Worm (Caenorhabditis elegans) whole organism, late embryonic: ENCODE measurements around the gene K06H6.2.

Experiments
- C08G9.2 ChIP-seq: sonication (generic microtip); optimal IDR thresholded peaks from 2 replicates; lab custom pipeline; 2016; ENCODE audit warnings: mild to moderate bottlenecking, missing genetic modification characterization, moderate library complexity, missing compliant biosample characterization
- C38D4.7 ChIP-seq: fragments of 200-800 bp; sonication (Bioruptor generic); optimal IDR thresholded peaks from 2 replicates; lab custom pipeline; 2018; ENCODE audit warnings: mild to moderate bottlenecking, missing genetic modification characterization, moderate library complexity, missing compliant biosample characterization
- K09A11.1 ChIP-seq: sonication (generic microtip); optimal IDR thresholded peaks from 2 replicates; lab custom pipeline; 2017; ENCODE audit warnings: antibody characterized with exemption, mild to moderate bottlenecking, missing genetic modification characterization, missing compliant biosample characterization; ENCODE audit not compliant: insufficient read depth
- T23F11.4 ChIP-seq: fragments of 200-800 bp; sonication (Bioruptor generic); optimal IDR thresholded peaks from 2 replicates; lab custom pipeline; 2018; ENCODE audit warnings: mild to moderate bottlenecking, missing genetic modification characterization, missing compliant biosample characterization
- ceh-14 ChIP-seq: sonication (generic microtip); optimal IDR thresholded peaks from 2 replicates; lab custom pipeline; 2016; ENCODE audit warnings: missing genotype, missing genetic modification characterization, missing compliant biosample characterization
- ceh-18 ChIP-seq: sonication (generic microtip); optimal IDR thresholded peaks from 2 replicates; lab custom pipeline; 2016; ENCODE audit warnings: missing genetic modification characterization, missing compliant biosample characterization
- ceh-19 ChIP-seq: fragments of 200-800 bp; sonication (Bioruptor generic); optimal IDR thresholded peaks from 2 replicates; lab custom pipeline; 2018; ENCODE audit warnings: mild to moderate bottlenecking, missing genetic modification characterization, missing compliant biosample characterization
- ceh-2 ChIP-seq: sonication (generic microtip); optimal IDR thresholded peaks from 2 replicates; lab custom pipeline; 2016; ENCODE audit warnings: missing genotype, missing genetic modification characterization, missing compliant biosample characterization
- ceh-22 ChIP-seq: sonication (generic microtip); optimal IDR thresholded peaks from 2 replicates; lab custom pipeline; 2017; ENCODE audit warnings: missing biosample characterization, missing genetic modification characterization
- ceh-30 ChIP-seq: fragments of 150-350 bp; optimal IDR thresholded peaks from 2 replicates; lab custom pipeline; 2014; ENCODE audit warnings: missing biosample characterization, missing genetic modification characterization
- ceh-31 ChIP-seq: sonication (generic microtip); optimal IDR thresholded peaks from 2 replicates; lab custom pipeline; 2016; ENCODE audit warnings: missing genetic modification characterization, missing compliant biosample characterization
- ceh-34 ChIP-seq: sonication (generic microtip); optimal IDR thresholded peaks from 2 replicates; lab custom pipeline; 2016; ENCODE audit warnings: mild to moderate bottlenecking, missing genetic modification characterization, missing compliant biosample characterization
- ceh-45 ChIP-seq: fragments of 200-800 bp; sonication (Bioruptor generic); IDR thresholded peaks from 2 replicates; pipeline ENCODE4 v1.3.6; 2022; ENCODE audit warnings: missing genetic modification reagents, missing genetic modification characterization, missing compliant biosample characterization
- ceh-9 ChIP-seq: sonication (generic microtip); optimal IDR thresholded peaks from 2 replicates; lab custom pipeline; 2016; ENCODE audit warnings: mild to moderate bottlenecking, missing genetic modification characterization, inconsistent platforms, missing compliant biosample characterization
- dve-1 ChIP-seq: sonication (generic microtip); optimal IDR thresholded peaks from 2 replicates; lab custom pipeline; 2017; ENCODE audit warnings: antibody characterized with exemption, mild to moderate bottlenecking, missing genetic modification characterization, missing compliant biosample characterization
- elt-2 ChIP-seq: sonication (generic microtip); optimal IDR thresholded peaks from 2 replicates; lab custom pipeline; 2016; ENCODE audit warnings: missing genetic modification reagents, missing genetic modification characterization, missing compliant biosample characterization
- eyg-1 ChIP-seq: sonication (generic microtip); optimal IDR thresholded peaks from 2 replicates; lab custom pipeline; 2016; ENCODE audit warnings: missing genotype, missing genetic modification characterization, missing compliant biosample characterization
- fkh-6 ChIP-seq: sonication (generic microtip); optimal IDR thresholded peaks from 2 replicates; lab custom pipeline; 2016; ENCODE audit warnings: missing genetic modification characterization, missing compliant biosample characterization
- hlh-13 ChIP-seq: fragments of 200-800 bp; sonication (Bioruptor generic); optimal IDR thresholded peaks from 2 replicates; lab custom pipeline; 2018; ENCODE audit warnings: mild to moderate bottlenecking, missing genetic modification characterization, missing compliant biosample characterization
- hlh-15 ChIP-seq: sonication (generic microtip); optimal IDR thresholded peaks from 2 replicates; lab custom pipeline; 2016; ENCODE audit warnings: missing genetic modification characterization, missing compliant biosample characterization
- hlh-8 ChIP-seq: sonication (generic microtip); optimal IDR thresholded peaks from 2 replicates; lab custom pipeline; 2016; ENCODE audit warnings: missing genotype, missing genetic modification characterization, missing compliant biosample characterization
- lim-6 ChIP-seq: sonication (generic microtip); optimal IDR thresholded peaks from 2 replicates; lab custom pipeline; 2016; ENCODE audit warnings: missing genetic modification characterization, missing compliant biosample characterization
- lin-11 ChIP-seq: fragments of 200-800 bp; sonication (Bioruptor generic); optimal IDR thresholded peaks from 2 replicates; lab custom pipeline; 2018; ENCODE audit warnings: mild to moderate bottlenecking, missing genetic modification characterization, missing compliant biosample characterization
- mec-3 ChIP-seq: sonication (generic microtip); optimal IDR thresholded peaks from 2 replicates; lab custom pipeline; 2016; ENCODE audit warnings: borderline replicate concordance, missing genetic modification characterization, missing compliant biosample characterization
- nfya-1 ChIP-seq: sonication (generic microtip); optimal IDR thresholded peaks from 2 replicates; lab custom pipeline; 2017; ENCODE audit warnings: missing genetic modification characterization, mild to moderate bottlenecking, missing compliant biosample characterization, antibody characterized with exemption, moderate library complexity
- nhr-11 ChIP-seq: fragments of 150-350 bp; optimal IDR thresholded peaks from 2 replicates; lab custom pipeline; 2014; ENCODE audit warnings: missing biosample characterization, missing genetic modification characterization
- nhr-232 ChIP-seq: sonication (generic microtip); optimal IDR thresholded peaks from 2 replicates; lab custom pipeline; 2016; ENCODE audit warnings: missing genetic modification characterization, missing compliant biosample characterization
- npax-4 ChIP-seq: sonication (generic microtip); optimal IDR thresholded peaks from 2 replicates; lab custom pipeline; 2016; ENCODE audit warnings: missing genetic modification characterization, missing compliant biosample characterization
- odd-2 ChIP-seq: sonication (generic microtip); optimal IDR thresholded peaks from 2 replicates; lab custom pipeline; 2017; ENCODE audit warnings: antibody characterized with exemption, mild to moderate bottlenecking, missing genetic modification characterization, missing compliant biosample characterization
- pat-9 ChIP-seq: fragments of 200-800 bp; sonication (Bioruptor generic); optimal IDR thresholded peaks from 2 replicates; lab custom pipeline; 2018; ENCODE audit warnings: mild to moderate bottlenecking, missing genetic modification characterization, moderate library complexity, missing compliant biosample characterization
- pax-1 ChIP-seq: fragments of 150-350 bp; optimal IDR thresholded peaks from 2 replicates; lab custom pipeline; 2014; ENCODE audit warnings: missing biosample characterization, missing genetic modification characterization
- pha-4 ChIP-seq: fragments of 150-350 bp; optimal IDR thresholded peaks from 2 replicates; lab custom pipeline; 2018; ENCODE audit warnings: missing biosample characterization, missing genetic modification reagents, missing genetic modification characterization
- ref-2 ChIP-seq: sonication (generic microtip); optimal IDR thresholded peaks from 2 replicates; lab custom pipeline; 2016; ENCODE audit warnings: missing genetic modification characterization, missing compliant biosample characterization
- rnt-1 ChIP-seq: sonication (generic microtip); optimal IDR thresholded peaks from 2 replicates; lab custom pipeline; 2016; ENCODE audit warnings: missing genetic modification characterization, missing compliant biosample characterization
- sdc-2 ChIP-seq: sonication (generic microtip); optimal IDR thresholded peaks from 2 replicates; lab custom pipeline; 2016; ENCODE audit warnings: missing genotype, missing genetic modification characterization, missing compliant biosample characterization
- sox-4 ChIP-seq: sonication (generic microtip); optimal IDR thresholded peaks from 2 replicates; lab custom pipeline; 2017; ENCODE audit warnings: mild to moderate bottlenecking, missing genetic modification characterization, inconsistent platforms, missing compliant biosample characterization
- tbx-2 ChIP-seq: sonication (generic microtip); optimal IDR thresholded peaks from 2 replicates; lab custom pipeline; 2016; ENCODE audit warnings: missing genetic modification characterization, missing compliant biosample characterization
- tbx-7 ChIP-seq: sonication (generic microtip); optimal IDR thresholded peaks from 2 replicates; lab custom pipeline; 2016; ENCODE audit warnings: missing genotype, missing genetic modification characterization, missing compliant biosample characterization
- ttx-3 ChIP-seq: sonication (generic microtip); optimal IDR thresholded peaks from 2 replicates; lab custom pipeline; 2016; ENCODE audit warnings: missing genetic modification reagents, missing genetic modification characterization, missing compliant biosample characterization
- ztf-16 ChIP-seq: sonication (generic microtip); optimal IDR thresholded peaks from 2 replicates; lab custom pipeline; 2017; ENCODE audit warnings: missing genetic modification characterization, missing compliant biosample characterization

K06H6.2 gene

ce11 chrV:576070-576469 lies 9.5 kb upstream of the K06H6.2 start, which contains the start of gene K06H6.5:
K06H6.5 (plus strand) TSS chrV:576370.
- TF ChIP-seq tbx-2 (tag; lab: Kevin White, UChicago) (no peak), ceh-19 (GFP tag; lab: Kevin White, UChicago) (no peak), hlh-13 (GFP tag; lab: Kevin White, UChicago) (no peak), pha-4 (no peak), rnt-1 (no peak), eyg-1 (tag; lab: Kevin White, UChicago) (no peak), ceh-30 (tag; lab: Kevin White, UChicago) (no peak), T23F11.4 (GFP tag; lab: Kevin White, UChicago) (no peak), elt-2 (tag; lab: Kevin White, UChicago) (no peak), odd-2 (no peak), ceh-22 (tag; lab: Kevin White, UChicago) (no peak), fkh-6 (tag; lab: Kevin White, UChicago) (no peak), ref-2 (tag; lab: Kevin White, UChicago) (no peak), hlh-8 (tag; lab: Kevin White, UChicago) (no peak)

ce11 chrV:576918-577317 lies 8.7 kb upstream of the K06H6.2 start:
- TF ChIP-seq nfya-1 (tag; lab: Kevin White, UChicago) = no peak

- TF ChIP-seq lin-11 = no peak
Measured at ce11 chrV:578977-579376, 6.6 kb upstream of the K06H6.2 start, which contains the start of gene K06H6.4. K06H6.4 (plus strand) TSS chrV:579277.

ce11 chrV:581616-582015 lies 4.0 kb upstream of the K06H6.2 start, which contains the start of gene nstp-7:
nstp-7 (plus strand) TSS chrV:581916.
- TF ChIP-seq elt-2 (tag; lab: Kevin White, UChicago) (no peak), tbx-7 (tag; lab: Kevin White, UChicago) (no peak), ttx-3 (tag; lab: Kevin White, UChicago) (no peak)

ce11 chrV:587818-588217 lies 2.2 kb downstream of the K06H6.2 start, which contains the start of gene K06H6.1:
K06H6.1 (plus strand) TSS chrV:588118.
- TF ChIP-seq eyg-1 (tag; lab: Kevin White, UChicago) (no peak), nhr-11 (tag; lab: Kevin White, UChicago) (no peak), ceh-30 (tag; lab: Kevin White, UChicago) (no peak), ztf-16 (no peak), hlh-15 (no peak), ceh-31 (tag; lab: Kevin White, UChicago) (no peak), hlh-13 (GFP tag; lab: Kevin White, UChicago) (no peak), tbx-7 (tag; lab: Kevin White, UChicago) (no peak), pha-4 (no peak), tbx-2 (tag; lab: Kevin White, UChicago) (no peak), K09A11.1 (tag; lab: Kevin White, UChicago) (no peak), sdc-2 (tag; lab: Kevin White, UChicago) (no peak), ceh-9 (tag; lab: Kevin White, UChicago) (no peak), pat-9 (tag; lab: Kevin White, UChicago) (no peak), pax-1 (tag; lab: Kevin White, UChicago) (no peak), rnt-1 (no peak)
- TF ChIP-seq, all 69 proteins: peak for 0

ce11 chrV:590182-590581 lies 4.6 kb downstream of the K06H6.2 start, which contains the start of gene ZK488.6:
ZK488.6 (plus strand) TSS chrV:590482.
- TF ChIP-seq pat-9 (tag; lab: Kevin White, UChicago) (no peak), ceh-45 (no peak), C08G9.2 (tag; lab: Kevin White, UChicago) (no peak), lin-11 (no peak), ceh-14 (tag; lab: Kevin White, UChicago) (no peak), hlh-13 (GFP tag; lab: Kevin White, UChicago) (no peak), rnt-1 (no peak), K09A11.1 (tag; lab: Kevin White, UChicago) (no peak), nhr-232 (tag; lab: Kevin White, UChicago) (no peak), sox-4 (tag; lab: Kevin White, UChicago) (no peak), lim-6 (tag; lab: Kevin White, UChicago) (no peak), ceh-22 (tag; lab: Kevin White, UChicago) (no peak), ceh-18 (no peak), dve-1 (no peak), npax-4 (no peak), ceh-2 (tag; lab: Kevin White, UChicago) (no peak), ceh-34 (tag; lab: Kevin White, UChicago) (no peak), mec-3 (no peak), pha-4 (no peak), C38D4.7 (GFP tag; lab: Kevin White, UChicago) (no peak)
- TF ChIP-seq, all 69 proteins: peak for 0
